Fruit fly (Drosophila melanogaster) whole organism: ENCODE measurements around the gene sit.

Source experiments
- CG8478 ChIP-seq: fragments of >200 bp; optimal IDR thresholded peaks from 2 replicates; lab custom pipeline; 2018; ENCODE audit warnings: inconsistent platforms
- Dll ChIP-seq: fragments of >200 bp; optimal IDR thresholded peaks from 2 replicates; lab custom pipeline; 2017
- EcR ChIP-seq, 2 experiments: fragments of >200 bp; optimal IDR thresholded peaks; 2 replicates each; lab custom pipeline; 2017; ENCODE audit warnings: missing biosample characterization in 2 of 2, missing genetic modification characterization in 2 of 2, missing genetic modification reagents in 2 of 2
- pan ChIP-seq: fragments of >200 bp; optimal IDR thresholded peaks from 2 replicates; lab custom pipeline; 2017
- psq ChIP-seq: fragments of >200 bp; optimal IDR thresholded peaks from 2 replicates; lab custom pipeline; 2017
- usp ChIP-seq: fragments of >200 bp; optimal IDR thresholded peaks from 2 replicates; lab custom pipeline; 2017; ENCODE audit warnings: missing biosample characterization, missing genetic modification characterization, mixed read lengths

Gene sit

DNA sequence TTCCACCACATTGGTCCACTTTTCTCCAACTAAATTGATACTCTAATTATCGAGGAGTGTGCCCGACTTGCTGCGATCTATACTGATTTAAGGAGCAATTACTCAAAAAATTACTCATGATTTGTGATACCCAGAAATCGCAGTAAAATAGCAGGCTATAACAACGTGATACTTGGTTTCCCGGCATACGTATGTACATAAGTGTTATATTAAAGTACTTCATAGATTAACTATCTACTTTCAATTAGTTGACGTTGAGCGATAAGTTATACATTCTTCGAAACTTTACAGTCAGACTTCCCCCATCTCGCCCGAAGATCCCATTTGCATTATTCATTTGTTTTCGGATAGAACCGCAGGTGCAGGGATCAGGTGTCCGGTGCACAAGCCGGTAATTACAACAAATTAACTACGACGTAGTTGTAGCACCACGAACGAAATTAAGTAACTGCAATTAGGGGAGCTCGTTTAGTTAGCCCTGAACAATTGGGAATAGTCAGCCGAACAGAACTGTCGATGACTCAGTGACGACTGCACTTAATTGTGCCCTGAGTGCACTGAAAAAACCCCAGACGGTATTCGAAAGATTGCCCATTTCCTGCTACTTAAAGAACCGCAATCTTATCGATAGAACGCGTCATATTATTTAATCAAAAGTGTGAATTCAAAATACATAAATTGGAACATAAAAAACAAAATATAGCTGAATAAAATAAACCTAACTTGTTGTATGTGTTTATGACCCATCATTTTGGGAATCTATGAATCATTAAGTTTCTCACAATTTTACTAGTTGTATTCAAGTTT lies 36.6 kb downstream of the sit start:
- TF ChIP-seq Dll (lab: Kevin White, UChicago) (no peak), EcR (GFP tag; optimal IDR thresholded peaks at IDR 0.05; lab: Kevin White, UChicago) (no peak), CG8478 (no peak), usp (GFP tag; lab: Kevin White, UChicago) (no peak), pan (lab: Kevin White, UChicago) (no peak), psq (no peak)

DNA sequence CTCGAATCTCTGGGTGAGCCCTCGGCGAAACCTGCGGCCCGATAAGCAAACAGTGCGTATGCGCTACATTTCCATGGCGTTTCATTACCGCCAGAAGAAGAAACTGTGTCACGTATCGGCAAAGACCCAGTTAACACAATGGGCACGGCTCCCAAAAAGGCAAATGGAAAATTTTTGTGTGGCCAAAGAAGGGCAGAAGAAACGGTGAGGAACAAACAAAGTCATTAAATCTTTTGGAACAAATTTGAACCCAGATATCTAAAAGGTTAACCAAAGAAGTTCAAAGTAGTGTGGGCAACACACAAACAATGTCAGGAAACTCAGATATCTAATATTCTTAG lies 37.3 kb downstream of the sit start:
- TF ChIP-seq CG8478 (no peak), pan (lab: Kevin White, UChicago) (no peak), Dll (lab: Kevin White, UChicago) (no peak), usp (GFP tag; lab: Kevin White, UChicago) (no peak), psq (no peak), EcR (GFP tag; optimal IDR thresholded peaks at IDR 0.05; lab: Kevin White, UChicago) (no peak)

DNA sequence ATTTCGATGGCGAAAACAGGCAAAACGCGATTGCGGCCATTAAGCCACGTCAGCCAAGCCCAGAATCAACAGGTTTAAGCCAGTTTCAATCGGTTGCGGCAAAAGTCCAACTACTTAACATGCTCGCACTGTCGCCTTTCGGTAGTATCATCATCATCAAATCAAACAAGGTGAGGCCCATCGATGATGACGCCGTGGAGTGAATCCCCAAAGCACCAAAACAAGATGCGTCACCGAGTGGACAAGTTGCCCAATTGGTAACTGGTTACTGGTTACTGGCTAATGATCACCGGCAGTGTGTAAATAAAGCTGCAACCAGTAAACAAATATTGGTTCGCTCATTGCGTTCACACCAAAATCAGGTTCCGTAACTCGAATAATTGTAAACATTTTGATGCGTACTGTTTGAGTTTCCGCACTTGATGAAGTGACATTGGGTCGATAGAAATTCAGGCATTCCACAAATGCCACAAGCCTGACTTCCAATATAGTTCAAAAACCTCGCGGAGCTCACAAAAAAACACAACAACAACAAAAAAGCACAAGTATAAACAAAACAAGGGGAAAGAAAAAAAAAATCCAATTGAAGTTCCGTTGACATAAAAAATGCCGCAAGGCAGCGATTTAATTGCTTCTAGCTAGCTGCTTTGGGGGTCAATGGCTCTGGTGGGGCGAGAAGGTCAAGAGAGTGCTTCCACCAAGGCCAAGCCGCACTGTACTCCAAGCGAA lies 37.9 kb downstream of the sit start:
- no peak for TF ChIP-seq Dll (lab: Kevin White, UChicago)
- TF ChIP-seq usp (GFP tag; lab: Kevin White, UChicago) = no peak
- no peak for TF ChIP-seq pan (lab: Kevin White, UChicago)
- TF ChIP-seq CG8478 = no peak
- TF ChIP-seq psq = no peak
- no peak for TF ChIP-seq EcR (GFP tag; optimal IDR thresholded peaks at IDR 0.05; lab: Kevin White, UChicago)

DNA sequence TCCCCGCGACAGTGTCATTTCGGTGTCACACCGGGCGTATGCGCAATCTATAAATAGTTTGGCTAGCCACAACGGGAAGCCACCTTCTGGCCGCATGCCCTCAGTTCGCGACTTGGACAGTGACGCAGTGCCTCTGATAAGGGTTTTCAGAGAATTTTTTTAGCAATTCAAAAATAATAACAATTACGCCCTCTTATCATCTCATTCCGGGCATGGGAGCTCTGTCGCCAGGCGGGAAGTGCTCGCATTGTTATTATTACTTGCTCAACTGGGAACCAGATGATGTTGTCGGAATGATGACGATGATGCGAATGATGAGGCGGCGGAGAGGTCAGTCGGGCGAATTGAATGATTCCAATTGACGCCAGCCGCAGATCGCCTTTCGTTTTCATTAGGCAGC lies 39.5 kb downstream of the sit start:
- TF ChIP-seq psq = no peak

DNA sequence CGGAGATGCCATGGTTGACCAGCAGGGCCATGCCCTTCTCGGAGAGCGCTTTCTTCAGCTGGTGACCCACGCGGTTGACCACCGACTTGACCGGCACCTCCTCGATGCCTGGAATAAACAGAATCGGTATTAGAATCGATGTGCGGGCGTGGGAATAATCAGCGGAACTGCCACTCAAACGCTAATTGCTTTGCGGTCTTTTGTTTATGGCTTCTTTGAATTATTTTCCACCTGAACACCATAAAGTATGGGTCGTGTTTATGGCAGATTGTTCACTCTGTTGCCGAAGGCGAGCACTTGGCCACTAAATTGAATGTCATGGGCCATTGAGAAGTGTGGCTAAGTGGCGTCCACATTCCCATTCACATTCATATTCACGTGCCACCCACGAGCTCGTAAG lies 40.3 kb downstream of the sit start:
- TF ChIP-seq usp (GFP tag; lab: Kevin White, UChicago) (no peak), psq (no peak), Dll (lab: Kevin White, UChicago) (no peak), pan (lab: Kevin White, UChicago) (no peak), CG8478 (no peak), EcR (GFP tag; optimal IDR thresholded peaks at IDR 0.05; lab: Kevin White, UChicago) (no peak)

DNA sequence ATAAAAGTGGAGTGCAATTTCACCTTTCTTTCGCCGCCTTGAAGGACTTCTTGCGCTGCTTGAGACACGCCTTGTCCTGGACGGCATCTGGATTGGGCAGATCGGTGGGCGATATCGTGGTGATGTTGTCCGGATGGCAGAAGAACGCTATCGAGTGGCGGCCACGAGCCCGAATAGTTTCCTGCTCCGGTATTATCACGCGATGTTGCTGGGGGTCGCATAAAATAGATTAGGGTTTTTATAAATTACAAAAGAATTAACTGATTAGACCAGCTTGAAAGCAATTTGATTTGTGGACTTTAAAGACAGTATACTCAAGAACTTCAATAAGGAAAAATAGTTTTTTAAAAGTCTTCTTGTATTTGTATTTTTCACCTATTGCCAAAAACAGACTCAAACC lies 41.9 kb downstream of the sit start:
- TF ChIP-seq EcR (GFP tag; optimal IDR thresholded peaks at IDR 0.05; lab: Kevin White, UChicago) (no peak), CG8478 (no peak), psq (no peak), pan (lab: Kevin White, UChicago) (no peak), Dll (lab: Kevin White, UChicago) (no peak), usp (GFP tag; lab: Kevin White, UChicago) (no peak)

DNA sequence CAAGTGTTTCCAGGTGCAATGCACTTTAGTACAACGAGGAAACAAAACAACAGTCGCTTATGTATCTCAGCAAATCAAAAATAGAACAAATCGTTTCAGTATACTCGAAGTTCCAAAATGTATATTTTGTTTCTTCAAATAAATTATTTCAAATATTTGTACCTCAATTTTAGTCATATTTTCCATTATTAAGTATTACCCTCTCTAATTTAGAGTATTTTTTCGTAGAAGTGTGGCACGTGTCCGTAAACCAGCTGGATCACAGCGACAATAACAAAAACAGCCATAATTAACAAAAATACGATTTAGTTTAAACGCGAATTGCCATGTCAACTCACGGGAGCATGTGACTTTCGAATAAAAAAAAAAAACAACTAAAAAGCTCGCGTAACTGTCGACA lies 43.6 kb downstream of the sit start:
- TF ChIP-seq Dll (lab: Kevin White, UChicago) (no peak), psq (no peak), pan (lab: Kevin White, UChicago) (no peak), EcR (GFP tag; optimal IDR thresholded peaks at IDR 0.05; lab: Kevin White, UChicago) (no peak), usp (GFP tag; lab: Kevin White, UChicago) (no peak), CG8478 (no peak)

DNA sequence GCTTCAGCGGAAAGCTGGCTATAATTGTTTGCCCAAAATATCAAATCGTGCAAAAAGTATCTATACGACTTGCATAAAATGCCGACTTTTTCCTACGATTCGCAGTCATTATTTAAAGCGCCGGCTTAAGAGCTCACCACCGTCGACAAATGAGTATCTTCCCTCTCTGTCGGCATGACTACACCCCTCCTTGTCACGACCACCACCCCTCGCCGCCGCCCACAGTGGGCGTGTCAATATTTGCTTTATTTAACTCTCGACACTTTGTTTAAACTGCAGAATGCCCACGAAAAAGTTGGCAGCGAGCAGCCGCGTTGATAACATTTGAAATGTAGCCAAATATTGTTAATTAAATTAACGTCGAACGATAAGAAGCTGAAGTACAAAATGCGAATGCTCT lies 44.1 kb downstream of the sit start:
- no peak for TF ChIP-seq pan (lab: Kevin White, UChicago)
- no peak for TF ChIP-seq EcR (GFP tag; optimal IDR thresholded peaks at IDR 0.05; lab: Kevin White, UChicago)
- TF ChIP-seq Dll (lab: Kevin White, UChicago) = no peak
- no peak for TF ChIP-seq usp (GFP tag; lab: Kevin White, UChicago)
- no peak for TF ChIP-seq psq
- no peak for TF ChIP-seq CG8478

DNA sequence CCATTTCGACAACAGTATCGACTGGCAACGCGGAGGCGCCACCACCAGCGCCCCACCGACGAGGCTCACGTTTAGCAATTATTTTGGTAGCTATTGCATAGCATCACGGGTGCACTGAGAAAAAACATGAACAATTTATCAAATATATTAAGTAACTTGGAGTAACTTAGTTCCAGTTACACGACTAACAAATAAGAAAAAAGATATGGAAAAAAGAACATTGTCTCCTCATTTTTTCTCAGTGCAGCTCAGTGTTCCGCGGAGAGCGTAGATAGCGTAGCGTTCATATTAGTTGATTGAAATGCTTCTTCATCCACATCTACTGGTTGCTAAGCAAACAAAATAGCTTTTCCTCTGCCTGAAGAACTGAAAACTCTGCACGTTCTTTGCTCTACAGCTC lies 47.0 kb downstream of the sit start:
- no peak for TF ChIP-seq usp (GFP tag; lab: Kevin White, UChicago)
- no peak for TF ChIP-seq Dll (lab: Kevin White, UChicago)
- no peak for TF ChIP-seq psq
- no peak for TF ChIP-seq CG8478
- no peak for TF ChIP-seq pan (lab: Kevin White, UChicago)
- no peak for TF ChIP-seq EcR (GFP tag; optimal IDR thresholded peaks at IDR 0.05; lab: Kevin White, UChicago)
